Worm (Caenorhabditis elegans): Measurements from ENCODE around the gene F11D11.12.

ce11 chrV:18772761-18773160 is 22.3 kb upstream of the F11D11.12 start, which contains the start of gene clec-257:
- TF ChIP-seq aly-1 (tag; optimal IDR thresholded peaks at IDR 0.05) (no peak), sea-1 (GFP tag; conservative IDR thresholded peaks at IDR 0.05) (no peak), hmg-4 (GFP tag; optimal IDR thresholded peaks at IDR 0.05) (no peak), tbx-11 (GFP tag; IDR thresholded peaks at IDR 0.05) (no peak), flt-1 (GFP tag; IDR thresholded peaks at IDR 0.05) (no peak), ama-1 (optimal IDR thresholded peaks at IDR 0.05) (no peak)

Measured in whole organism, early embryonic.